Worm (Caenorhabditis elegans) whole organism, L1 larva: ENCODE results near the gene pxf-1.

ENCODE experiments used
- egl-13 ChIP-seq: sonication (generic microtip); optimal IDR thresholded peaks from 2 replicates; lab custom pipeline; 2016; ENCODE audit warnings: missing genotype, missing genetic modification reagents, missing genetic modification characterization, missing compliant biosample characterization
- elt-2 ChIP-seq: sonication (generic microtip); optimal IDR thresholded peaks from 2 replicates; lab custom pipeline; 2016; ENCODE audit warnings: missing genetic modification characterization, mild to moderate bottlenecking, inconsistent platforms, missing compliant biosample characterization, missing genetic modification reagents
- elt-3 ChIP-seq, 6 experiments: fragments of 150-350 bp in 1 of 6; sonication (generic microtip); optimal IDR thresholded peaks; 2 replicates each; lab custom pipeline; 2017 to 2018; ENCODE audit warnings: missing biosample characterization in 6 of 6, missing genetic modification characterization in 6 of 6, inconsistent platforms in 1 of 6
- mep-1 ChIP-seq: fragments of 150-350 bp; optimal IDR thresholded peaks from 2 replicates; lab custom pipeline; 2014; ENCODE audit warnings: missing biosample characterization, missing genetic modification characterization
- nhr-90 ChIP-seq: sonication (generic microtip); optimal IDR thresholded peaks from 2 replicates; lab custom pipeline; 2016; ENCODE audit warnings: mild to moderate bottlenecking, missing genetic modification characterization, missing compliant biosample characterization; ENCODE audit not compliant: poor library complexity
- sptf-1 ChIP-seq: fragments of 150-350 bp; optimal IDR thresholded peaks from 2 replicates; lab custom pipeline; 2014; ENCODE audit warnings: missing biosample characterization, missing genetic modification characterization
- unc-86 ChIP-seq: sonication (generic microtip); optimal IDR thresholded peaks from 2 replicates; lab custom pipeline; 2016; ENCODE audit warnings: missing genetic modification characterization, missing compliant biosample characterization
- ztf-4 ChIP-seq: fragments of 150-350 bp; optimal IDR thresholded peaks from 2 replicates; lab custom pipeline; 2014; ENCODE audit warnings: missing biosample characterization, missing genetic modification characterization

DNA sequence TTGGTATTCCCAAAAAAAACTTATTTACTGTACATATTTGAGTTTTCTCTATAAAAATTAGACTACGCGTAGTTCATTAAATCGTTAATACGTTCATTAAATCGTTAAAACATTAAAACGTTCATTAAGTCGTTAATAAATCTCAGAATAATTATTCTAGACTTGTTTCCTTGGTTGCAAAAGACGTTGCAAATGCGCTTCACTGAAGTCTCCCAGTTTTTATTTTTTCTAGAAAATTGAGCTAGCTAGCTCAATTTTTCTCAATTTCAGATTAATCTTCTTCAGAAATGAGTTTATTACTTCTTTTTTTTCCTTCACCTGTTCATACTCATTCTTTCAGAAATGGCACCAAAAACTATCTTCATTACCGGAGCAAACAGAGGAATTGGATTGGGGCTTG is 29.2 kb downstream of the pxf-1 start:
- no peak for TF ChIP-seq elt-3 (tag; optimal IDR thresholded peaks at IDR 0.05; lab: Kevin White, UChicago)
- no peak for TF ChIP-seq unc-86 (tag; lab: Kevin White, UChicago)
- TF ChIP-seq mep-1 (tag; lab: Kevin White, UChicago) = no peak
- TF ChIP-seq ztf-4 (tag; lab: Kevin White, UChicago) = no peak
- TF ChIP-seq sptf-1 = no peak
- no peak for TF ChIP-seq nhr-90 (tag; lab: Kevin White, UChicago)
- no peak for TF ChIP-seq elt-2 (tag; lab: Kevin White, UChicago)
- no peak for TF ChIP-seq egl-13 (tag; lab: Kevin White, UChicago)
